Worm (Caenorhabditis elegans) whole organism, young adult: ENCODE measurements around the gene tbb-2.
A peak's percentile ranks its signal among the peaks of the same experiment; 100 is the strongest.

Experiments used
- B0019.2 ChIP-seq: fragments of 200-800 bp; sonication (Bioruptor generic); conservative IDR thresholded peaks from 2 replicates; pipeline ENCODE4 v1.3.6; 2022; ENCODE audit warnings: missing genetic modification reagents, missing genetic modification characterization, missing compliant biosample characterization
- C17E4.6 ChIP-seq: fragments of 200-800 bp; sonication (Bioruptor generic); IDR thresholded peaks from 2 replicates; pipeline ENCODE4 v1.3.6; 2022; ENCODE audit warnings: missing genetic modification reagents, missing genetic modification characterization, missing compliant biosample characterization
- D2030.7 ChIP-seq: fragments of 200-800 bp; sonication (Bioruptor generic); IDR thresholded peaks from 2 replicates; pipeline ENCODE4 v1.3.6; 2022; ENCODE audit warnings: missing genetic modification reagents, missing genetic modification characterization, missing compliant biosample characterization
- F23B12.7 ChIP-seq: sonication (generic microtip); optimal IDR thresholded peaks from 2 replicates; lab custom pipeline; 2017; ENCODE audit warnings: missing genetic modification characterization, mild to moderate bottlenecking, missing compliant biosample characterization, antibody characterized with exemption, moderate library complexity; ENCODE audit not compliant: insufficient read depth
- F49E8.2 ChIP-seq: sonication (generic microtip); optimal IDR thresholded peaks from 3 replicates; lab custom pipeline; 2017; ENCODE audit warnings: missing genetic modification characterization, mild to moderate bottlenecking, missing compliant biosample characterization, antibody characterized with exemption, moderate library complexity; ENCODE audit not compliant: insufficient read depth
- F52B5.7 ChIP-seq: sonication (generic microtip); optimal IDR thresholded peaks from 2 replicates; lab custom pipeline; 2016; ENCODE audit warnings: mild to moderate bottlenecking, missing genetic modification characterization, missing compliant biosample characterization
- F55B11.4 ChIP-seq: sonication (generic microtip); optimal IDR thresholded peaks from 2 replicates; lab custom pipeline; 2016; ENCODE audit warnings: missing compliant biosample characterization, missing genetic modification characterization, borderline replicate concordance; ENCODE audit not compliant: insufficient read depth
- F57C9.4 ChIP-seq: sonication (generic microtip); optimal IDR thresholded peaks from 2 replicates; lab custom pipeline; 2017; ENCODE audit warnings: mild to moderate bottlenecking, missing genetic modification characterization, missing compliant biosample characterization
- Y67H2A.10 ChIP-seq: fragments of 200-800 bp; sonication (Bioruptor generic); conservative IDR thresholded peaks from 2 replicates; pipeline ENCODE4 v1.3.6; 2022; ENCODE audit warnings: missing genetic modification reagents, missing genetic modification characterization, missing compliant biosample characterization
- aptf-2 ChIP-seq: fragments of 200-800 bp; sonication (Bioruptor generic); conservative IDR thresholded peaks from 2 replicates; pipeline ENCODE4 v1.3.6; 2022; ENCODE audit warnings: missing genetic modification reagents, missing genetic modification characterization, missing compliant biosample characterization
- attf-3 ChIP-seq: fragments of 200-800 bp; sonication (Bioruptor generic); conservative IDR thresholded peaks from 2 replicates; pipeline ENCODE4 v1.3.6; 2022; ENCODE audit warnings: missing genetic modification reagents, missing genetic modification characterization, missing compliant biosample characterization
- attf-6 ChIP-seq: fragments of 200-800 bp; sonication (Bioruptor generic); IDR thresholded peaks from 2 replicates; pipeline ENCODE4 v1.3.6; 2022; ENCODE audit warnings: missing genetic modification reagents, missing genetic modification characterization, missing compliant biosample characterization
- bed-2 ChIP-seq: fragments of 200-800 bp; sonication (Bioruptor generic); IDR thresholded peaks from 2 replicates; pipeline ENCODE4 v1.3.6; 2022; ENCODE audit warnings: missing genetic modification reagents, missing genetic modification characterization, missing compliant biosample characterization
- cebp-1 ChIP-seq, 2 experiments: fragments of 200-800 bp in 1 of 2; sonication (Bioruptor generic) in 1 of 2; sonication (generic microtip) in 1 of 2; IDR thresholded peaks in 1 of 2; optimal IDR thresholded peaks in 1 of 2; 2 replicates each; pipeline versions ENCODE4 v1.3.6 to Lab custom; 2017 to 2022; ENCODE audit warnings: missing compliant biosample characterization in 2 of 2, missing genetic modification characterization in 2 of 2, mild to moderate bottlenecking in 1 of 2, missing genetic modification reagents in 1 of 2, moderate library complexity in 1 of 2
- ceh-58 ChIP-seq: fragments of 200-800 bp; sonication (Bioruptor generic); IDR thresholded peaks from 2 replicates; pipeline ENCODE4 v1.3.6; 2022; ENCODE audit warnings: missing genetic modification characterization, missing compliant biosample characterization
- ceh-91 ChIP-seq: fragments of 200-800 bp; sonication (Bioruptor generic); IDR thresholded peaks from 2 replicates; pipeline ENCODE4 v1.3.6; 2022; ENCODE audit warnings: missing genetic modification reagents, missing genetic modification characterization, missing compliant biosample characterization
- die-1 ChIP-seq: sonication (generic microtip); optimal IDR thresholded peaks from 2 replicates; lab custom pipeline; 2016; ENCODE audit warnings: missing genotype, mild to moderate bottlenecking, missing genetic modification characterization, missing compliant biosample characterization
- efl-1 ChIP-seq: fragments of 150-350 bp; optimal IDR thresholded peaks from 2 replicates; lab custom pipeline; 2014; ENCODE audit warnings: missing biosample characterization, missing genetic modification reagents, missing genetic modification characterization
- hlh-12 ChIP-seq: sonication (generic microtip); optimal IDR thresholded peaks from 2 replicates; lab custom pipeline; 2016; ENCODE audit warnings: missing genetic modification characterization, missing compliant biosample characterization
- hmg-1.2 ChIP-seq: fragments of 200-800 bp; sonication (Bioruptor generic); IDR thresholded peaks from 2 replicates; pipeline ENCODE4 v1.3.6; 2022; ENCODE audit warnings: missing genetic modification reagents, missing genetic modification characterization, missing compliant biosample characterization
- lir-1 ChIP-seq: fragments of 200-800 bp; sonication (Bioruptor generic); conservative IDR thresholded peaks from 2 replicates; pipeline ENCODE4 v1.3.6; 2022; ENCODE audit warnings: missing genetic modification reagents, missing genetic modification characterization, missing compliant biosample characterization
- madf-3 ChIP-seq: fragments of 200-800 bp; sonication (Bioruptor generic); IDR thresholded peaks from 2 replicates; pipeline ENCODE4 v1.3.6; 2022; ENCODE audit warnings: missing genetic modification reagents, missing genetic modification characterization, missing compliant biosample characterization
- madf-6 ChIP-seq: fragments of 200-800 bp; sonication (Bioruptor generic); IDR thresholded peaks from 2 replicates; pipeline ENCODE4 v1.3.6; 2022; ENCODE audit warnings: missing genetic modification reagents, missing genetic modification characterization, missing compliant biosample characterization
- mes-4 ChIP-seq: sonication (generic microtip); optimal IDR thresholded peaks from 2 replicates; lab custom pipeline; 2016; ENCODE audit warnings: missing genotype, missing genetic modification characterization, missing compliant biosample characterization
- nhr-120 ChIP-seq: fragments of 200-800 bp; sonication (Bioruptor generic); IDR thresholded peaks from 2 replicates; pipeline ENCODE4 v1.3.6; 2022; ENCODE audit warnings: missing genetic modification characterization, missing compliant biosample characterization
- nhr-179 ChIP-seq: sonication (generic microtip); optimal IDR thresholded peaks from 2 replicates; lab custom pipeline; 2016; ENCODE audit warnings: mild to moderate bottlenecking, missing genetic modification characterization, missing compliant biosample characterization
- nhr-80 ChIP-seq: sonication (generic microtip); optimal IDR thresholded peaks from 2 replicates; lab custom pipeline; 2016; ENCODE audit warnings: missing genetic modification characterization, missing compliant biosample characterization
- pbrm-1 ChIP-seq: fragments of 200-800 bp; sonication (Bioruptor generic); IDR thresholded peaks from 2 replicates; pipeline ENCODE4 v1.3.6; 2022; ENCODE audit warnings: missing genetic modification reagents, missing genetic modification characterization, missing compliant biosample characterization
- pha-4 ChIP-seq: fragments of 150-350 bp; sonication (generic microtip); optimal IDR thresholded peaks from 2 replicates; lab custom pipeline; 2014; ENCODE audit warnings: missing biosample characterization, missing genetic modification reagents, missing genetic modification characterization
- rpc-1 ChIP-seq, 2 experiments: fragments of 150-350 bp in 1 of 2; sonication (generic microtip) in 1 of 2; optimal IDR thresholded peaks; 2 replicates each; lab custom pipeline; 2014 to 2018; ENCODE audit warnings: missing biosample characterization in 1 of 2, missing genetic modification characterization in 1 of 2, missing genetic modification reagents in 1 of 2, missing genotype in 1 of 2
- snpc-1.1 ChIP-seq: sonication (generic microtip); optimal IDR thresholded peaks from 2 replicates; lab custom pipeline; 2017; ENCODE audit warnings: missing genetic modification characterization, mild to moderate bottlenecking, missing compliant biosample characterization, antibody characterized with exemption, moderate library complexity, missing genotype, missing genetic modification reagents; ENCODE audit not compliant: insufficient read depth
- snpc-1.3 ChIP-seq: sonication (generic microtip); optimal IDR thresholded peaks from 2 replicates; lab custom pipeline; 2017; ENCODE audit warnings: missing genetic modification characterization, mild to moderate bottlenecking, missing compliant biosample characterization, antibody characterized with exemption, moderate library complexity, missing genotype, missing genetic modification reagents; ENCODE audit not compliant: insufficient read depth
- zfh-2 ChIP-seq: fragments of 200-800 bp; sonication (Bioruptor generic); conservative IDR thresholded peaks from 2 replicates; pipeline ENCODE4 v1.3.6; 2022; ENCODE audit warnings: missing genetic modification reagents, missing genetic modification characterization, missing compliant biosample characterization
- ztf-26 ChIP-seq: sonication (generic microtip); optimal IDR thresholded peaks from 2 replicates; lab custom pipeline; 2017; ENCODE audit warnings: missing genetic modification characterization, missing compliant biosample characterization
- ztf-3 ChIP-seq: fragments of 200-800 bp; sonication (Bioruptor generic); optimal IDR thresholded peaks from 2 replicates; lab custom pipeline; 2018; ENCODE audit warnings: mild to moderate bottlenecking, missing genetic modification characterization, missing compliant biosample characterization

tbb-2 gene

DNA sequence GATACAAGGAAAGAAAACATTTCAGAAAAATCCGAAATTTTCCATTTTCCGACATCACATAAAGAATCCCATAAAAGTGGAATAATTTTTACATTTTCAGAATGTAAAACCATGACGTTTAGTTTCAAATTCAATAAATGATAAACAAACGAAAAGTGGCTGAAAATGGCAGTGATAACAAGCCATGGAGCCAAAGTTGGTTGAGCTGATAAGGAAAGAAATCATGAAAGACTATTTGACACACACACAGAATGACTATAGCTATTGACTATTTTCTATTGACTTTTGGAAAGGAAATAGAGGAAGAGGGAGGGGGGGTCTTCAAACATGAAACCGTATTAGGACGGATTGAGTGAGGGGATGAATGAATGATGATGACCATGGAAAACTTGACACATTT is 22.3 kb upstream of the tbb-2 start:
- TF ChIP-seq die-1 (no peak), ztf-3 (GFP tag; lab: Kevin White, UChicago) (no peak), F55B11.4 (tag; lab: Kevin White, UChicago) (no peak), attf-6 (GFP tag; lab: Robert Waterston, UW) (no peak), nhr-120 (no peak), nhr-80 (peak; percentile 87), B0019.2 (GFP tag; lab: Robert Waterston, UW) (no peak), hlh-12 (no peak)

DNA sequence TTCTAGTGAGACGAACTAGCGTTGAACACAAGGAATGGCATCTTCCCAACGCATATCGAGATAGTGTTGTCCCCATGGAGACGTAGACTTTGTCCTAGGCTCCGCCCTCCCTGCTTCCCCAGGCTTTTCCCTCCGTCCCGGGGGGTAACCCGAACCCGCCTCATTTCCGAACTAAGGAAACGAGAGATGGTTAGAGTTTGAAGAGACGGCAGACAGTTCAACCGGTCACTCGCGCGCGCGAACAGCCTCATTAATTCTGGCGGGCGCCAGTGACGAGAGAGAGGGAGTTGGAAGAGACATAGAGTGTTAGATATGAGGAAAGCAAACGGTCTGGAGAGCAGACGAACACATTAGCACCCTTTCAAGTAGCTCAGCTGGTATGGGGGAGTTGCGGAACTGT is 19.9 kb upstream of the tbb-2 start:
- TF ChIP-seq hmg-1.2 (GFP tag; lab: Robert Waterston, UW), result peak; percentile 44; the same call in 1 of the 2 replicates
- peak; percentile 91 for TF ChIP-seq zfh-2
- TF ChIP-seq nhr-80, result peak; percentile 27
- no peak for TF ChIP-seq ztf-26
- peak; percentile 36 for TF ChIP-seq F52B5.7 (tag; lab: Kevin White, UChicago)
- 0 out of 2 replicates have a peak, but pooled peaks have one; percentile 30 for TF ChIP-seq bed-2 (GFP tag; lab: Robert Waterston, UW)
- no peak for TF ChIP-seq ceh-58
- TF ChIP-seq, all 124 proteins: peak for 5

DNA sequence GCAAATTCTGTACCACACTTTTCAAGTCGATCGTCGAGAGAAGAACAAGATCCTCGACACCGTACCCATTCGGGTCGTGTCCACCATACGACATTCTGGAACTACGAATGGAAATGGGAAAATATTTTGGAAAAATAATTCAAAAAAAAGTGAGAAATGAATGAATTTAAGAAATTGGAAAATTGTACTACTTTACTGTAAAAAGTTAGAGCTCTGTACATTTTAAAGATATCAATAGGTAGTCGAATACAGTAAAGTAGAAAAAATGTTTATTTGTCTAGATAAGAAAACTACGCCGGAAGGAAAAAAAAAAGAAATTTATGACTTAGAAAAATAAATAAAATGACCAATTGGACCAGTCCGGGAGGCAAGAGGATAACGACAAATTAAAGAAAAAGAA is 19.3 kb upstream of the tbb-2 start, which contains the start of gene hum-5:
TSS of gene hum-5 (minus strand) at position 101 of the 400 bp plus-strand sequence.
- TF ChIP-seq madf-3 (GFP tag; lab: Robert Waterston, UW) (no peak), Y67H2A.10 (GFP tag; lab: Robert Waterston, UW) (no peak), nhr-179 (tag; lab: Kevin White, UChicago) (no peak), madf-6 (GFP tag; lab: Robert Waterston, UW) (no peak), efl-1 (no peak), aptf-2 (GFP tag; lab: Robert Waterston, UW) (no peak)

DNA sequence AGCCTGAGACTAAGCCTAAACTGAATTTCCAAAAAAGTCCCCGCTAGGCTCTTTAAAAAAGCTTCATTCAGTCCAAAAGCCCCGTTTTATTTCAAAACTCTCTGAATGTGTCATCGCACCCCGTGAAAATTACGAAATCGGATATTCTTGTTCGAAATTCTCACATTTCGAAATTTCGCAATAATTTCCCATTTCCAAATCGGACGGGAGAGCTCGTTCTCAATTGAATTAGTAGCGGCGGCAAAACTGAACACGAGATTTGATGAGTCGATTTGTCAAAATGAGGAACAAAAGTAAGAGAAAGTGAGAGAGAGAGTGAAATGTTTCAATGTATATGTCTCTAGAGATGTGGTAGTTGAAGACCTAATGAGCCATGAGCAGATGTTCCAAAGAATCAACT is 17.6 kb upstream of the tbb-2 start:
- TF ChIP-seq rpc-1 (optimal IDR thresholded peaks at IDR 0.05; lab: Kevin White, UChicago) (no peak), rpc-1 (tag; optimal IDR thresholded peaks at IDR 0.05; lab: Kevin White, UChicago) (no peak), C17E4.6 (GFP tag; lab: Robert Waterston, UW) (no peak), cebp-1 (GFP tag; IDR thresholded peaks at IDR 0.05; lab: Robert Waterston, UW) (peak; percentile 78), cebp-1 (tag; optimal IDR thresholded peaks at IDR 0.05; lab: Kevin White, UChicago) (peak; percentile 98)

DNA sequence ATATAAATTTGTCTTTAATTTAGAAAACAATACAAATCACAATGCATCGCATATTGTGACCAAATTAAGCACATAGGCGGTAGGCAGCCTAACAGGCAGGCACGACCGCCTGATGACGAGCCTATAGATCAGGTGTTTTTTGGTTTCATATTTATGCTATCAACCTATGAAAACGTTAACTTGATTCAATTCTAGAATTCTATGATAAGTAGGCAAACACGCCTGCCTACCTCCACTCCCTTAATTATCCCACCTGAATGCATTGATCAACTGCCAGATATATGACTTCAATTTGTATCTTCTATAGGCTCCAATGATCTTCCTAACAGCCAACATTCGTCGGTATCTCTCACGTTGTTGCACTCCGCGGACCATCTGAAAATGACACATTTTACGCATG is 13.4 kb upstream of the tbb-2 start:
- TF ChIP-seq aptf-2 (GFP tag; lab: Robert Waterston, UW), result no peak
- TF ChIP-seq snpc-1.1 (tag; lab: Kevin White, UChicago), result no peak
- no peak for TF ChIP-seq mes-4 (tag; lab: Kevin White, UChicago)
- TF ChIP-seq snpc-1.3 (tag; lab: Kevin White, UChicago), result no peak
- no peak for TF ChIP-seq attf-3 (GFP tag; lab: Robert Waterston, UW)
- TF ChIP-seq D2030.7 (GFP tag; lab: Robert Waterston, UW), result no peak
- TF ChIP-seq F23B12.7 (tag; lab: Kevin White, UChicago), result no peak
- TF ChIP-seq nhr-80, result no peak
- no peak for TF ChIP-seq pbrm-1 (GFP tag; lab: Robert Waterston, UW)
- no peak for TF ChIP-seq F49E8.2
- no peak for TF ChIP-seq die-1
- no peak for TF ChIP-seq pha-4 (tag; lab: Kevin White, UChicago)
- TF ChIP-seq F57C9.4 (tag; lab: Kevin White, UChicago), result no peak
- no peak for TF ChIP-seq ceh-91 (GFP tag; lab: Robert Waterston, UW)
- TF ChIP-seq lir-1 (GFP tag; lab: Robert Waterston, UW), result no peak
